Worm (Caenorhabditis elegans) whole organism, midembryonic: Measurements from ENCODE around the gene tbck-1.
"Not testable (repeated sequence)": the region's sequence is repeated elsewhere in the genome, so short reads cannot be mapped to it uniquely, and the experiment has no call there.

Experiments used
- T22C8.4 ChIP-seq: fragments of 200-800 bp; sonication (Bioruptor generic); IDR thresholded peaks from 2 replicates; pipeline ENCODE4 v1.3.6; 2022; ENCODE audit warnings: missing genetic modification characterization, missing compliant biosample characterization
- cog-1 ChIP-seq: sonication (generic microtip); optimal IDR thresholded peaks from 2 replicates; lab custom pipeline; 2016; ENCODE audit warnings: missing genetic modification characterization, missing compliant biosample characterization
- flt-1 ChIP-seq: fragments of 200-800 bp; sonication (Bioruptor generic); IDR thresholded peaks from 2 replicates; pipeline ENCODE4 v1.3.6; 2022; ENCODE audit warnings: missing genetic modification characterization, missing compliant biosample characterization
- klf-2 ChIP-seq: fragments of 200-800 bp; sonication (Bioruptor generic); conservative IDR thresholded peaks from 2 replicates; pipeline ENCODE4 v1.3.6; 2022; ENCODE audit warnings: missing genetic modification reagents, missing genetic modification characterization, missing compliant biosample characterization
- med-1 ChIP-seq: sonication (generic microtip); optimal IDR thresholded peaks from 2 replicates; lab custom pipeline; 2017; ENCODE audit warnings: missing genetic modification characterization, mild to moderate bottlenecking, missing compliant biosample characterization, antibody characterized with exemption, missing genetic modification reagents; ENCODE audit not compliant: insufficient read depth
- ref-1 ChIP-seq: fragments of 200-800 bp; sonication (Bioruptor generic); conservative IDR thresholded peaks from 2 replicates; pipeline ENCODE4 v1.3.6; 2022; ENCODE audit warnings: missing genetic modification reagents, missing genetic modification characterization, missing compliant biosample characterization
- tab-1 ChIP-seq: fragments of 200-800 bp; sonication (Bioruptor generic); IDR thresholded peaks from 2 replicates; pipeline ENCODE4 v1.3.6; 2022; ENCODE audit warnings: missing genetic modification characterization, missing compliant biosample characterization
- ztf-23 ChIP-seq: fragments of 200-800 bp; sonication (Bioruptor generic); IDR thresholded peaks from 2 replicates; pipeline ENCODE4 v1.3.6; 2022; ENCODE audit warnings: missing genetic modification reagents, missing genetic modification characterization, missing compliant biosample characterization
- ztf-29 ChIP-seq: fragments of 200-800 bp; sonication (Bioruptor generic); IDR thresholded peaks from 2 replicates; pipeline ENCODE4 v1.3.6; 2022; ENCODE audit warnings: missing genetic modification reagents, missing genetic modification characterization, missing compliant biosample characterization

- not testable (repeated sequence) for TF ChIP-seq klf-2; ref-1 (GFP tag; lab: Robert Waterston, UW); cog-1 (tag; lab: Kevin White, UChicago); flt-1 (GFP tag; lab: Robert Waterston, UW); ztf-29 (GFP tag; lab: Robert Waterston, UW); tab-1 (GFP tag; lab: Robert Waterston, UW); med-1 (GFP tag; lab: Kevin White, UChicago); T22C8.4 (GFP tag; lab: Robert Waterston, UW); ztf-23
Measured at ce11 chrII:4842143-4842658, 13.8 kb downstream of the tbck-1 start, which contains the start of the genes T23B7.2 and nspd-4.
